Fruit fly (Drosophila melanogaster) whole organism: Measurements from ENCODE around the gene CG6738.

Experiments
- pan ChIP-seq: fragments of >200 bp; optimal IDR thresholded peaks from 2 replicates; lab custom pipeline; 2017
- psq ChIP-seq: fragments of >200 bp; optimal IDR thresholded peaks from 2 replicates; lab custom pipeline; 2017
- usp ChIP-seq: fragments of >200 bp; optimal IDR thresholded peaks from 2 replicates; lab custom pipeline; 2017; ENCODE audit warnings: missing biosample characterization, missing genetic modification characterization, mixed read lengths

- TF ChIP-seq pan (lab: Kevin White, UChicago) (no peak), usp (GFP tag; lab: Kevin White, UChicago) (no peak), psq (lab: Kevin White, UChicago) (no peak)
Observed at dm6 chr3R:23141678-23142338, 42.5 kb downstream of the CG6738 start, which contains the start of gene hh.
